Worm (Caenorhabditis elegans): ENCODE data around the gene dmd-7.

dmd-7 gene

DNA sequence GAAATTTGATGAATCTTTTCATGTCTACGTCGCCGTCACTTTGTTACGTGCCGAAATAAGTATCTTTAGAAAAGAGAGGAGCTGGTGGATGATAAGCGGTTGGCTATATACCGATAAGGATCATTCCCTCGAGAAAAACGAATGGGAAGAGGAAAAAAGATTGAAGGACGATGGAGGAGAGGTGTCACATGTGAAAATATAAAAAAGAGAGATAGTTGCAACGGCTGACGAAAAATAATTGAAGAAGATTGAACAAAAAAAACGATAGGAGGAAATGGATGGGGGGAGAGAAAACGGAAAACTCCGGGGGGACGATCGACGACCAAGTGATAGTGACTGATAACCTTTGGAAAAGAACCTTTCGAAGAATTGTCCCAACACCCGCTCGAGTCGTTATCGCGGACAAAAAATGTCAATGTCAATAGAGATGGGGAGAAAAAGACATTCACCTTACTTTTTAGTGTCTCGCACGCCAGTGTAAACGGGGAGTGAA, 17.2 kb upstream of the dmd-7 start:
- no peak for TF ChIP-seq dao-5 (tag; optimal IDR thresholded peaks at IDR 0.05)
- no peak for TF ChIP-seq him-1 (tag; optimal IDR thresholded peaks at IDR 0.05)
- TF ChIP-seq W03F9.2 (tag; optimal IDR thresholded peaks at IDR 0.05), result no peak

DNA sequence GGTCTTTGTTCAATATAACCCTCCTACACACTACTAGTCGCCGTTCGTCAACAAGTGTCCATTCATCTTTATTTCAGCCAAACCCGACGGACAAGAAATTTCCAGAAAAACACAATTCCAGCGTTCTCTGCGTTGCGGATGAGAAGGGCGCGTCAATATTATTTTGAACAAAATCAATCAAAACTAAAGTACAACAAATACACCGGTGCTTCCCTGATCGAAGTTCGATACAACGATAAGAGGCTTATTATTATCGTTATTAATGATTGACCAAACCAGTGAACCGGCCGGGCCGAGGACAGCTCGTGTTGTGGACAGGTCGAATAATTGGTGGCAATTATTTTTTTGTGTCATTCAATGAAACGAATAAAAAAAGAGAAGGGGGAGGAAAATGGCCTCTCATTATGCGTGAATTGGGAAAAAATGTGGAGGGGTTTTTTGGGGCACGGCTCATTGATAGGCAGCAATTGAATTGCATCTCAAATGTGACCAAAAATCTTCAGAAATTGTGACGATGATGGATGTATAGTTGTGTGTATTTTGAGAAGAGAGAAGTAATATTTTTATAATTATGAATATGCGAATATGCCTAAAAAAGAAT, 16.0 kb upstream of the dmd-7 start:
- TF ChIP-seq dao-5 (tag; optimal IDR thresholded peaks at IDR 0.05) (no peak), W03F9.2 (tag; optimal IDR thresholded peaks at IDR 0.05) (no peak)

DNA sequence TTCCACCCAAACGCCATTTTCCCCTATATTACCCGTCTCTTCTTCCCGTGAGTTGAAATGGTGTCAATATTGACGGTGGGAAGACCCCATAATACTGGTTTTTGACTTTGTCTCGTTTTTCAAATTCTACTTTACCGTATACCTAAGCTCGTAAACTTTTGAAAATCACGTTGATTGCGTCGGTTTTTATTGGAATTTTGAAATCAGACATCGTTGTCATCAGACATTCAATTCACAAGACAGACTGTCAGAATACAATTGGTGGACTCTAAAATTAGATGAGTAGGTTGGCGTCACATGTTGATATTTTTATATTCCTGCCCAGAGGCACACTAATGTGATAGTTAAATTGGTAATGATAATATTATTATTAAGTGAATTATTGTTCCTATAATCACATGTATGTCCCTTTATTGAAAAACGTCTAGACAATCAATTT, 14.8 kb upstream of the dmd-7 start:
- TF ChIP-seq W03F9.2 (tag; optimal IDR thresholded peaks at IDR 0.05) (no peak), dao-5 (tag; optimal IDR thresholded peaks at IDR 0.05) (no peak), him-1 (tag; optimal IDR thresholded peaks at IDR 0.05) (no peak)

DNA sequence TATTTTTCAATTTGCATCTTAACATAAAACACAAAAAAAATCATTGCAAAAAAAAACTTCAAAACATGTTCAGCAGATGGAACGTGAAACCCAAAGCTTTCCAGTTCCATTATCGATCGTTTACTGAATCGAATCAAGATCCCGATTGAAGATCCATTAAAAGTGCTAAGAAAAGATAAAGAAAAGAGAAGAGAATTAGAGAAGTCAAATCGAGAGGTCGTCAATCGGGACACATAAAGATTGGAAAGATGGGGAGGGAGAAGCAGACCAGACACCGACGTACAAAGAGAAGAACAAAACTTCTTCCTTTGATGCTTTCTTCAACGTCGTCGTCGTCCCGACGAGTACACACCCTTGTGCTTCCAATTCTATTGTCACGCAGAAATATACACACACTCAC, 13.8 kb upstream of the dmd-7 start:
- TF ChIP-seq him-1 (tag; optimal IDR thresholded peaks at IDR 0.05) (peak; percentile 10), dao-5 (tag; optimal IDR thresholded peaks at IDR 0.05) (no peak), W03F9.2 (tag; optimal IDR thresholded peaks at IDR 0.05) (no peak)

DNA sequence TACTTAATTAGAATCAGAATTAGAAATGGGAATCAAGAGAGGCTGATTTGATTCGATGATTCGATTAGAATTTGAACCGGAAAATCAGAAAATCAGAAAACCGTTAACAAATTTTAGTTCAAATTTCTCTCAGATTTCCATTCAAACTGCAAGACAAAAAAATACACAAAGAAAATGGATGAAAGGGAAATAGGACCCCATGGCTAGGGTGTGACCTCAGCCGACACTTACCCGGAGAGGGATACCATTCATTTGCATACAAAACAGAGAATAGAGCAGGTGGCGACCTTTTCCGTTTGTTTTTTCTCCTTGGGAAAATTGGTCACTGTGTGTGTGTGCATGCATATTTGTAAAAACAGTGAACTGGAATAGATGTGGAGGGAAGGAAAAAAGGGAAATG, 12.8 kb upstream of the dmd-7 start:
- TF ChIP-seq W03F9.2 (tag; optimal IDR thresholded peaks at IDR 0.05) (no peak), dao-5 (tag; optimal IDR thresholded peaks at IDR 0.05) (no peak), him-1 (tag; optimal IDR thresholded peaks at IDR 0.05) (no peak)

DNA sequence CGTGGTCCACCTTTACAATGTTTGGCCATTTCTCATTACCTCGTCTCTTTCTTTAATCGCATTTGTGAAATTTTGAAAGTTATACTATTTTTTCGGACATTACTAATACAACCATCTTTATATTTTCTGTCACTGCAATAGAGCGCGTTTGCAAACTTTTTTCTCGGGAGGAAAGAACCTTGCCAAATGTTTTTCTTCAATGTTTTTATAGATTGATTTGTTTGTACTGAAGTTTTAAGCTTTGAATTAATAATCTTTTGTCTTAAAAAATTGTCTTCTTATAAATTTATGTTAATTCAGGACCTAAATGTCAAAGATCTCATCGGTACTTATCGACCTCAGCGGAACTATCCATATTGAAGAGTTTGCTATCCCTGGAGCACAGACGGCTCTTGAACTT, 11.9 kb upstream of the dmd-7 start, which contains the start of gene K08B12.3:
Gene K08B12.3, plus strand, starts transcription at position 301 of the 400 bp plus-strand sequence.
- TF ChIP-seq W03F9.2 (tag; optimal IDR thresholded peaks at IDR 0.05) (no peak), dao-5 (tag; optimal IDR thresholded peaks at IDR 0.05) (no peak), him-1 (tag; optimal IDR thresholded peaks at IDR 0.05) (no peak)

DNA sequence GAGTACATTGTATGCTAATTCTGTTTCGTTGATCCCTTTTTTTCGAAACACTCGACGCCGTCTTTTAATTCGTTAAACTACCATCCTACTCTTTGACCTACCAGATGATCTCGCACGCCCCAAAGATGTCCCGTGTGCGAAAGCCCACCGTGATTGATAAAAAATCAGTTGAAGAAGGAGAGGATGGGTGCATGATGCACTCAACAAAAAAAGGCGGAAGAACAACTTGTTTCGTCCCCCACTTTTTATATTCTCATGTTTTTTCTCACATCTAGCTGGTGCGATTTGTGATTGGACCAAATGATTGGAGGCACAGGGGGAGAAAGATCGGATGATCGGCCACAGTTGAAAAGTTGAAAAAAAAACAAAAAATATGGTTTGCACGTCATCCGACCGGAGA, 8.4 kb upstream of the dmd-7 start:
- TF ChIP-seq him-1 (tag; optimal IDR thresholded peaks at IDR 0.05) (no peak), W03F9.2 (tag; optimal IDR thresholded peaks at IDR 0.05) (no peak)

DNA sequence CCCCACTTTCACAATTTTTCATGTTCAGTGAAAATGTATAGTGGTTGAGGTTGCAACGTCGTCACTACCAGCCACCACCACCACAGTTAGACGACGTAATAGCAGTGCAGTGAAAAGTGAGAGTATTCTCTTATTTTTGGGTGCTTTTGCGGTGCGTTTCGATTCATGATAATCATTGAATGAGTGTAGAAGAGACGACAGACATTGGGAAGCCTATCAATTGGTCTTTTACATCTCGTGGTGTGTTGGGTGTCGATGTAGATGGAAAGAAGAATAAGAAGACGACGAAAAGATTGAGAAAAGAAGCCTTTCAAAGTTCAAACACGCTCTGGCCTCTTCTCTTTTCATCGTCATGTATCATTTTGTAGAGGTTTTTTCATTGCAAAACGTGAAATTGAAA, 6.9 kb upstream of the dmd-7 start:
- TF ChIP-seq him-1 (tag; optimal IDR thresholded peaks at IDR 0.05) (no peak), W03F9.2 (tag; optimal IDR thresholded peaks at IDR 0.05) (no peak), dao-5 (tag; optimal IDR thresholded peaks at IDR 0.05) (no peak)

DNA sequence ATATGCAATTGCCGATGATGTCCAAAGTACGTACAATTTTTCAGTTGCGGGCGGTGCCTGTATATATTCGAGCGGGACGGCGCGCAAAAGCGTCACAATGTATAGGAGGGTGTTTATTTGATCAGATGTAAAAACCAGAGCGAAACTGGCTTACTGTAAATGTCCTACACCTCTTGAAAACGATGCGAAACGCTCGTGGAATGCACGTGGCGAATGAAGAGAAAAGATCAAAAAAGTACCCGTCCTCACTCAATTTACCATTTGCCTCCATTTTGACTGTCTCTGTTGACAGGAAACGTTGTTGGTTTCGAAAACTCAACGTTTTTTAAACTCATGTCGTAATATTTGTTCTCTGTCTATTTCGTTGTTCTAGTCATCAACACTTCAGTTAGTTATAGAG, 6.0 kb upstream of the dmd-7 start:
- TF ChIP-seq him-1 (tag; optimal IDR thresholded peaks at IDR 0.05), result no peak
- TF ChIP-seq dao-5 (tag; optimal IDR thresholded peaks at IDR 0.05), result no peak
- TF ChIP-seq W03F9.2 (tag; optimal IDR thresholded peaks at IDR 0.05), result peak; percentile 21

DNA sequence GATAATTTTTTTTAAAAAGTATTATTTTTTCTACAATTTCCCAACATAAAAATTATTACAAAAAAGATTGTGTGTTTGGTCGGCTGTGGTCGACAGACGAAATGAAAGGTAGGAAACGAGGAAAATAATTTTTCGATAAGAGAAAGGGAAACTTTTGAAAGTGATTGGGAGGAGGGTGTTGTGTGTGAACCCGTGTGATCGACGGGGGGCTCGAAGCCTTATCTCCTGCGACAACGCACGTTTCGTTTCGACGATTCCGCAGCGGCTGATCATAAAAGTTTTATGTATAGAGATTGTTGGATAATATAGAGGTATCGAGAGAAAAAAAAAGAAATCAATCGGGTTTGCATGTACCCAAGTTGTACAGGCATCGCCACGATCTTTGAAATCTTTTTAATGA, 3.5 kb upstream of the dmd-7 start:
- TF ChIP-seq W03F9.2 (tag; optimal IDR thresholded peaks at IDR 0.05) (no peak), him-1 (tag; optimal IDR thresholded peaks at IDR 0.05) (no peak), dao-5 (tag; optimal IDR thresholded peaks at IDR 0.05) (no peak)

DNA sequence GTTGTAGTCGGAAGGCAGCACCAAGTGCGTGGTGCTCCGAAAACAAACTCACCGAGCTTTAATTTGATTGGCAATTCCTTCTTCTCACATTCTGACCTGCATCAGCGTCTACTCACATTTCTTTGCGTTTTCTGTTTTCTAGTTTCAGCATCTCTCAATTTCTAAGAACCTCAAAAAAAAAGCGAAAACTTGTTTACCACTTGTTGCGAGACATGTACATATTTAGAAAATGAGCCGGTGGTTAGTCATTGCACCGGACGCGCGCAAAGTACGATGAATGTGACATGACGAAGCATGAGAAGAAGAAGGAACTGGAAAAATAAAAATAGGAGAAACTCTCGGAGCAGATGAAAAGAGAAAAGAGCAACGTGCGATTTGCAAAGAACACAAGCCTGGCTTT, 2.1 kb upstream of the dmd-7 start:
- TF ChIP-seq dao-5 (tag; optimal IDR thresholded peaks at IDR 0.05) (no peak), W03F9.2 (tag; optimal IDR thresholded peaks at IDR 0.05) (no peak), him-1 (tag; optimal IDR thresholded peaks at IDR 0.05) (peak; percentile 28)

DNA sequence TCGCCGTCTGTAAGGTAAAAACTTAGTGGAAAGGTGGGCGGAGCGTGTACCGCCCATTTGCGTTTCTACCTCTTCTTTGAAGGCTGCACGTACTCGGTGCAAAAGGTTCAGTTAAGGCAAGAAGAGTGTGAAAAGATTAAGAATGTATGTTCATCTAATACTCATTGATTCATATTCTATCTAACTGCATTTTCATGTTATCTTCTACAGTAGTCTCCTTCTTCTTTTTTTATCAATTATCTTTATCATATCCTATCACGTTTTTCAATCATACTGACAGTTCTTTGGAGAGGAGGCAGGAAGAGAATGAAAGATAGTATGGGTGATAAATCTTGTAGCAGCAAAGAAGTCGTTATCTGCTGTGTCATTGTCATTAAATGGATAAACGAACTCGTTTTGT, 666 bp downstream of the dmd-7 start:
- no peak for TF ChIP-seq W03F9.2 (tag; optimal IDR thresholded peaks at IDR 0.05)
- no peak for TF ChIP-seq him-1 (tag; optimal IDR thresholded peaks at IDR 0.05)
- no peak for TF ChIP-seq dao-5 (tag; optimal IDR thresholded peaks at IDR 0.05)

DNA sequence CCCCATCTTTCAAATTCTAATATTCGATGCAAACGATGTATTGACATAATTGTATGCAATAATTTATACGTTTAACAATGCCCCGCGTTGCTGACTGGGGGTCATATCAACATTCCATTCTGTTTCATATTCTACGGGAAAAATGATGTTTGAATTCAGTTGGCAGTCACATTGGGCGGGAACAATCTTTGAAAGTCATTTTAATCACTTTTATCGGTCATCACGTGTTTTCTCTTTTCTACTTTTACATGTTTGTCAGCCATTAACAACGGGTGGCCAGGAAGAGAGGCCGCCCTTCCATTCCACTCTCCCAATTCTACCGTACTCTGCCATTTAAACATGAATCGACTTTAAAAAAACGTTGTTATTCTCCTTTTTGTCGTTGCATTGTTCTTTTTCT, 2.0 kb downstream of the dmd-7 start:
- no peak for TF ChIP-seq him-1 (tag; optimal IDR thresholded peaks at IDR 0.05)
- TF ChIP-seq dao-5 (tag; optimal IDR thresholded peaks at IDR 0.05), result no peak
- TF ChIP-seq W03F9.2 (tag; optimal IDR thresholded peaks at IDR 0.05), result no peak

DNA sequence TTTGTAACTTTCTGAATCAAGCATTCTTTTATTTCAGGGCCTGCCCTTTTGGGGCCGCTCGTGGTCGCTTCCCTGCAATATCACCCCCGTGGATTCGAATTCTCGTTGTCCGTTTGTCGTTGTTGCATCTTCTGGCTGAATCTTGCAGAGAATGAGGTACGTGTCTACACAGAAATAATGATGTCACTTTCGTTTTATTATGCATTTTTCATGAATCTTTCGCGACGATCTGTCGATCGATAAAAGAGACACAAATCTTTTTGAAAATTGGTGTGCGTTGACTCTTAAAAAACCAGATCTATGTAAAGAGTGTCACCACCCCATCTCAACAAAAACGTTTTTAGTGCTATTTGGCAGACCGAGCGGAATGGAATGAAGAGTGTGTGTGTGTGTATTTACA, 2.4 kb downstream of the dmd-7 start:
- no peak for TF ChIP-seq W03F9.2 (tag; optimal IDR thresholded peaks at IDR 0.05)
- no peak for TF ChIP-seq him-1 (tag; optimal IDR thresholded peaks at IDR 0.05)
- TF ChIP-seq dao-5 (tag; optimal IDR thresholded peaks at IDR 0.05), result no peak

DNA sequence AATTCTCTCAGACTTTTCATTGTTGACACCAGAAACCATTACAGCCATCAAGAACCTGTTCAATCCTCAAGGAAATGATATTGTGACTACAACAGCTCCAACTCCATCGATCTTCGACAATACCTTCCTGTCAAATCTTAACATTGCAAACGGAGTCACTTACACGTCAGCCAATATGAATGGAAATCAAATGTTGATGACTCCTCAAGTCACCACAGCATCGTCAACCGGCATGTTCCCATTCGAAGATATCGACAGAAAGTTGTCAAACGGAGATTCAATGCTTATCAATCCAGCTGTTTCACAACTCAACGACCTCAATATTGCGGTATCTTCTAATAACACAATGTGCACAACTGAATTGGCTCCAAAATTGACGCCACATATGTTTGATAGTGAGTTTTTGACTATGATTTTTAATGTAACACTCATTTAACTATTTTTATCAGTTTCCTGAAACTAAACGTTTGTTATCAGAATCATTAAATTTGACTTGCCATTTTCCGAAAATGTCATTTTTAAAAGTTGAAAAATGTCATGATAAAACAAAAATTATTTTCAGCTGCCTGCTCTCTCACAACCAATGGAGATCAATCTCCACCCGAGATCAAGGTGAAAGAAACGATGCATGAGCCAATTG, 4.3 kb downstream of the dmd-7 start:
- TF ChIP-seq dao-5 (tag; optimal IDR thresholded peaks at IDR 0.05) (no peak), W03F9.2 (tag; optimal IDR thresholded peaks at IDR 0.05) (no peak), him-1 (tag; optimal IDR thresholded peaks at IDR 0.05) (no peak)
